Fruit fly (Drosophila melanogaster): ENCODE data around the gene sloth2.

Gene sloth2

DNA sequence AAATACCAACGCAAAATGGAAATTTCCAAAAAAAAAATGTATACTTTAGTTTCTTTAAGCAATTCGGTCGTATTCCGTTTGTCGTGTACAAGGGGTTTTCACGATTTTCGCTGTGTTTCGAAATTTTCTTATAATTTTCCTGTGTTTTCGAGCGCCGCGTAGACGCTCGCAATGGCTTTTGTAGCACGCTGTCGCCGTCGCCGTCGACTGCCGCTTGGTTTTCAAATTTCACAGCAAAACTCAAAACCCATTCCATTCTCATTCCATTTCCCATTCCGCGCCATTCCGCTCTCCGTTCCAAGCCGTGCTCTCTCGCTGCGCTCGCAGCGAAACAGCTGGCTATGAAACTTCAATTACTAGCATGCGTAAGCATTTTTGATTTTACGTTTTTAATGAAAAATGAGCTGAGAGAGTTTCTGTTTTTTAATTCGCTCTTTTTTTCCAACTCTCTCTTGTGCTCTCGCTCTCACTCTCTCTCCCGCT lies 29.6 kb upstream of the sloth2 start (continued):
- no peak for TF ChIP-seq Dbx (GFP tag; IDR thresholded peaks at IDR 0.05)
- no peak for TF ChIP-seq disco-r (GFP tag; optimal IDR thresholded peaks at IDR 0.05)
- peak; percentile 100 for TF ChIP-seq pfk (GFP tag; optimal IDR thresholded peaks at IDR 0.05)
- no peak for TF ChIP-seq dati (GFP tag; IDR thresholded peaks at IDR 0.05)
- TF ChIP-seq CG15514 (GFP tag; optimal IDR thresholded peaks at IDR 0.05): no peak
- TF ChIP-seq ranshi (GFP tag; IDR thresholded peaks at IDR 0.05): no peak

- TF ChIP-seq Dek (tag; optimal IDR thresholded peaks at IDR 0.05) (no peak), CG7556 (GFP tag; optimal IDR thresholded peaks at IDR 0.05) (peak; percentile 5), CoRest (tag; optimal IDR thresholded peaks at IDR 0.05) (peak; percentile 54), dmrt99B (tag; optimal IDR thresholded peaks at IDR 0.05) (peak; percentile 60), CG17912 (GFP tag; optimal IDR thresholded peaks at IDR 0.05) (no peak), CG13424 (tag; optimal IDR thresholded peaks at IDR 0.05) (peak; percentile 19), rib (GFP tag; IDR thresholded peaks at IDR 0.05) (no peak), Hr3 (GFP tag; optimal IDR thresholded peaks at IDR 0.05) (peak; percentile 29), Jarid2 (GFP tag; optimal IDR thresholded peaks at IDR 0.05) (no peak), CG2889 (GFP tag; IDR thresholded peaks at IDR 0.05) (no peak), dmrt11E (tag; optimal IDR thresholded peaks at IDR 0.05) (peak; percentile 66), CG11093 (GFP tag; IDR thresholded peaks at IDR 0.05) (no peak), Gug (GFP tag; IDR thresholded peaks at IDR 0.05) (no peak), fru (optimal IDR thresholded peaks at IDR 0.05) (no peak), Nf-YB (GFP tag; optimal IDR thresholded peaks at IDR 0.05) (peak; percentile 17), Hey (tag; optimal IDR thresholded peaks at IDR 0.05) (no peak), jing (GFP tag; optimal IDR thresholded peaks at IDR 0.05) (peak; percentile 3), cwo (GFP tag; optimal IDR thresholded peaks at IDR 0.05) (no peak), ftz-f1 (GFP tag; optimal IDR thresholded peaks at IDR 0.05) (no peak), Rfx (GFP tag; IDR thresholded peaks at IDR 0.05) (0 out of 2 replicates have a peak, but pooled peaks have one; percentile 11), Myb (GFP tag; optimal IDR thresholded peaks at IDR 0.05) (no peak), wek (GFP tag; optimal IDR thresholded peaks at IDR 0.05) (no peak), CG17186 (GFP tag; optimal IDR thresholded peaks at IDR 0.05) (no peak), Dp (GFP tag; optimal IDR thresholded peaks at IDR 0.05) (no peak), Xrp1 (GFP tag; IDR thresholded peaks at IDR 0.05) (peak; percentile 60), fd102C (GFP tag; optimal IDR thresholded peaks at IDR 0.05) (no peak), Fer3 (tag; optimal IDR thresholded peaks at IDR 0.05) (no peak), pfk (GFP tag; optimal IDR thresholded peaks at IDR 0.05) (no peak), CG1024 (GFP tag; IDR thresholded peaks at IDR 0.05) (0 out of 2 replicates have a peak, but pooled peaks have one; percentile 6), CG18262 (tag; optimal IDR thresholded peaks at IDR 0.05) (peak; percentile 66), CG9609 (GFP tag; optimal IDR thresholded peaks at IDR 0.05) (peak; percentile 38), CG14965 (GFP tag; optimal IDR thresholded peaks at IDR 0.05; ENCODE audit: borderline replicate concordance) (no peak), tna (GFP tag; IDR thresholded peaks at IDR 0.05; ENCODE audit: partially characterized antibody) (no peak), twi (tag; optimal IDR thresholded peaks at IDR 0.05) (no peak), CHES-1-like (GFP tag; optimal IDR thresholded peaks at IDR 0.05) (no peak), CG2116 (GFP tag; optimal IDR thresholded peaks at IDR 0.05) (peak; percentile 12), H15 (GFP tag; IDR thresholded peaks at IDR 0.05) (no peak), Fer2 (tag; optimal IDR thresholded peaks at IDR 0.05) (no peak), CG15269 (tag; optimal IDR thresholded peaks at IDR 0.05) (peak; percentile 31), MTF-1 (GFP tag; optimal IDR thresholded peaks at IDR 0.05; ENCODE audit: borderline replicate concordance) (no peak), CG17328 (GFP tag; IDR thresholded peaks at IDR 0.05) (peak; percentile 62; the same call in 1 of the 2 replicates), Ssrp (tag; optimal IDR thresholded peaks at IDR 0.05) (peak; percentile 35), CG16863 (GFP tag; optimal IDR thresholded peaks at IDR 0.05) (no peak), fd96Cb (tag; optimal IDR thresholded peaks at IDR 0.05) (peak; percentile 42)
These were observed 29.1 kb upstream of the sloth2 start for dm6 chrX:6982054-6982453.
